Worm (Caenorhabditis elegans) whole organism, L1 larva: ENCODE results near the gene eel-1.

Experiments used
- C04F5.9 ChIP-seq: sonication (generic microtip); optimal IDR thresholded peaks from 2 replicates; lab custom pipeline; 2016; ENCODE audit warnings: missing genetic modification characterization, missing compliant biosample characterization
- C16A3.4 ChIP-seq: fragments of 150-350 bp; optimal IDR thresholded peaks from 2 replicates; lab custom pipeline; 2014; ENCODE audit warnings: missing biosample characterization, missing genetic modification characterization
- F16B12.6 ChIP-seq: fragments of 150-350 bp; optimal IDR thresholded peaks from 2 replicates; lab custom pipeline; 2014; ENCODE audit warnings: missing biosample characterization, missing genetic modification characterization
- aha-1 ChIP-seq: fragments of 150-350 bp; optimal IDR thresholded peaks from 2 replicates; lab custom pipeline; 2014; ENCODE audit warnings: missing biosample characterization, missing genetic modification characterization
- ceh-63 ChIP-seq: fragments of 200-800 bp; sonication (Bioruptor generic); optimal IDR thresholded peaks from 2 replicates; lab custom pipeline; 2018; ENCODE audit warnings: mild to moderate bottlenecking, missing genetic modification characterization, missing compliant biosample characterization
- ceh-8 ChIP-seq: fragments of 200-800 bp; sonication (Bioruptor generic); optimal IDR thresholded peaks from 2 replicates; lab custom pipeline; 2018; ENCODE audit warnings: mild to moderate bottlenecking, missing genetic modification characterization, moderate library complexity, missing compliant biosample characterization
- ceh-82 ChIP-seq, 3 experiments: fragments of 150-350 bp in 1 of 3; sonication (generic microtip) in 2 of 3; optimal IDR thresholded peaks; 2 replicates each; lab custom pipeline; 2014 to 2017; ENCODE audit warnings: missing biosample characterization in 3 of 3, missing genetic modification characterization in 3 of 3
- ceh-88 ChIP-seq: fragments of 200-800 bp; sonication (Bioruptor generic); IDR thresholded peaks from 2 replicates; pipeline ENCODE4 v1.3.6; 2022; ENCODE audit warnings: missing genetic modification characterization, missing compliant biosample characterization
- dpl-1 ChIP-seq, 3 experiments: fragments of 150-350 bp in 2 of 3; sonication (generic microtip) in 1 of 3; optimal IDR thresholded peaks; 2 replicates each; lab custom pipeline; 2014 to 2017; ENCODE audit warnings: missing biosample characterization in 3 of 3, missing genetic modification characterization in 3 of 3, missing genetic modification reagents in 3 of 3
- dsc-1 ChIP-seq: sonication (generic microtip); optimal IDR thresholded peaks from 2 replicates; lab custom pipeline; 2016; ENCODE audit warnings: mild to moderate bottlenecking, missing genetic modification characterization, missing compliant biosample characterization
- efl-1 ChIP-seq, 4 experiments: fragments of 150-350 bp; optimal IDR thresholded peaks in 3 of 4; peaks in 1 of 4; 1 replicate in 1 of 4; 2 replicates in 3 of 4; lab custom pipeline; 2014; ENCODE audit warnings: missing biosample characterization in 2 of 4, missing genetic modification characterization in 2 of 4, missing genetic modification reagents in 2 of 4
- efl-3 ChIP-seq: fragments of 200-800 bp; sonication (Bioruptor generic); optimal IDR thresholded peaks from 2 replicates; lab custom pipeline; 2018; ENCODE audit warnings: mild to moderate bottlenecking, missing genetic modification characterization, missing compliant biosample characterization
- egl-13 ChIP-seq: sonication (generic microtip); optimal IDR thresholded peaks from 2 replicates; lab custom pipeline; 2016; ENCODE audit warnings: missing genotype, missing genetic modification reagents, missing genetic modification characterization, missing compliant biosample characterization
- egl-27 ChIP-seq, 2 experiments: fragments of 150-350 bp in 1 of 2; sonication (generic microtip); optimal IDR thresholded peaks; 3 replicates each; lab custom pipeline; 2017 to 2018; ENCODE audit warnings: missing biosample characterization in 2 of 2, missing genetic modification characterization in 2 of 2, missing genetic modification reagents in 2 of 2
- elt-3 ChIP-seq, 6 experiments: fragments of 150-350 bp in 1 of 6; sonication (generic microtip); optimal IDR thresholded peaks; 2 replicates each; lab custom pipeline; 2017 to 2018; ENCODE audit warnings: missing biosample characterization in 6 of 6, missing genetic modification characterization in 6 of 6, inconsistent platforms in 1 of 6
- ets-5 ChIP-seq: fragments of 200-800 bp; sonication (Bioruptor generic); IDR thresholded peaks from 2 replicates; pipeline ENCODE4 v1.3.6; 2022; ENCODE audit warnings: missing genetic modification characterization, missing compliant biosample characterization
- fkh-10 ChIP-seq: sonication (generic microtip); optimal IDR thresholded peaks from 2 replicates; lab custom pipeline; 2017; ENCODE audit warnings: missing biosample characterization, missing genetic modification reagents, missing genetic modification characterization
- fkh-8 ChIP-seq: sonication (generic microtip); optimal IDR thresholded peaks from 2 replicates; lab custom pipeline; 2016; ENCODE audit warnings: mild to moderate bottlenecking, missing genetic modification characterization, missing compliant biosample characterization
- hlh-4 ChIP-seq: sonication (generic microtip); optimal IDR thresholded peaks from 2 replicates; lab custom pipeline; 2016; ENCODE audit warnings: mild to moderate bottlenecking, missing genetic modification characterization, missing compliant biosample characterization
- hpl-2 ChIP-seq: fragments of 150-350 bp; optimal IDR thresholded peaks from 2 replicates; lab custom pipeline; 2014; ENCODE audit warnings: missing biosample characterization, missing genetic modification reagents, missing genetic modification characterization
- irx-1 ChIP-seq: sonication (generic microtip); optimal IDR thresholded peaks from 2 replicates; lab custom pipeline; 2016; ENCODE audit warnings: missing genetic modification characterization, missing compliant biosample characterization
- jun-1 ChIP-seq: fragments of 150-350 bp; optimal IDR thresholded peaks from 2 replicates; lab custom pipeline; 2014; ENCODE audit warnings: missing biosample characterization, missing genetic modification reagents, missing genetic modification characterization
- lin-13 ChIP-seq: fragments of 150-350 bp; optimal IDR thresholded peaks from 2 replicates; lab custom pipeline; 2014; ENCODE audit warnings: missing biosample characterization, missing genetic modification reagents, missing genetic modification characterization
- lin-14 ChIP-seq: fragments of 200-800 bp; sonication (Bioruptor generic); optimal IDR thresholded peaks from 2 replicates; lab custom pipeline; 2018; ENCODE audit warnings: mild to moderate bottlenecking, missing genetic modification characterization, moderate library complexity, missing compliant biosample characterization
- lin-15B ChIP-seq: fragments of 150-350 bp; sonication (generic microtip); optimal IDR thresholded peaks from 3 replicates; lab custom pipeline; 2014; ENCODE audit warnings: missing biosample characterization, missing genetic modification characterization
- lin-35 ChIP-seq, 2 experiments: fragments of 150-350 bp; optimal IDR thresholded peaks; 2 replicates each; lab custom pipeline; 2014; ENCODE audit warnings: missing biosample characterization in 2 of 2, missing genetic modification characterization in 2 of 2, missing genetic modification reagents in 2 of 2
- lin-39 ChIP-seq: fragments of 150-350 bp; optimal IDR thresholded peaks from 2 replicates; lab custom pipeline; 2014; ENCODE audit warnings: missing biosample characterization, missing genetic modification reagents, missing genetic modification characterization
- lir-3 ChIP-seq: sonication (generic microtip); optimal IDR thresholded peaks from 2 replicates; lab custom pipeline; 2016; ENCODE audit warnings: mild to moderate bottlenecking, missing genetic modification characterization, moderate library complexity, missing compliant biosample characterization; ENCODE audit not compliant: poor library complexity
- lsy-2 ChIP-seq, 2 experiments: fragments of 150-350 bp; optimal IDR thresholded peaks; 2 replicates each; lab custom pipeline; 2014; ENCODE audit warnings: missing biosample characterization in 2 of 2, missing genetic modification characterization in 2 of 2
- mdl-1 ChIP-seq, 2 experiments: fragments of 150-350 bp; optimal IDR thresholded peaks; 2 replicates each; lab custom pipeline; 2014 to 2017; ENCODE audit warnings: missing biosample characterization in 2 of 2, missing genetic modification characterization in 2 of 2, inconsistent platforms in 1 of 2
- mef-2 ChIP-seq: fragments of 150-350 bp; optimal IDR thresholded peaks from 2 replicates; lab custom pipeline; 2014; ENCODE audit warnings: missing biosample characterization, missing genetic modification characterization
- mep-1 ChIP-seq: fragments of 150-350 bp; optimal IDR thresholded peaks from 2 replicates; lab custom pipeline; 2014; ENCODE audit warnings: missing biosample characterization, missing genetic modification characterization
- nhr-11 ChIP-seq: fragments of 150-350 bp; optimal IDR thresholded peaks from 2 replicates; lab custom pipeline; 2014; ENCODE audit warnings: missing biosample characterization, missing genetic modification characterization
- nhr-12 ChIP-seq: sonication (generic microtip); optimal IDR thresholded peaks from 2 replicates; lab custom pipeline; 2017; ENCODE audit warnings: missing biosample characterization, missing genetic modification characterization
- nhr-20 ChIP-seq: sonication (generic microtip); optimal IDR thresholded peaks from 2 replicates; lab custom pipeline; 2016; ENCODE audit warnings: mild to moderate bottlenecking, missing genetic modification characterization, missing compliant biosample characterization
- nhr-47 ChIP-seq: sonication (generic microtip); optimal IDR thresholded peaks from 2 replicates; lab custom pipeline; 2016; ENCODE audit warnings: mild to moderate bottlenecking, missing genetic modification characterization, moderate library complexity, missing compliant biosample characterization
- nhr-71 ChIP-seq: sonication (generic microtip); optimal IDR thresholded peaks from 2 replicates; lab custom pipeline; 2016; ENCODE audit warnings: mild to moderate bottlenecking, missing genetic modification characterization, moderate library complexity, missing compliant biosample characterization
- nhr-76 ChIP-seq: sonication (generic microtip); optimal IDR thresholded peaks from 2 replicates; lab custom pipeline; 2017; ENCODE audit warnings: missing biosample characterization, missing genetic modification characterization
- nhr-90 ChIP-seq: sonication (generic microtip); optimal IDR thresholded peaks from 2 replicates; lab custom pipeline; 2016; ENCODE audit warnings: mild to moderate bottlenecking, missing genetic modification characterization, missing compliant biosample characterization; ENCODE audit not compliant: poor library complexity
- rnt-1 ChIP-seq: sonication (generic microtip); optimal IDR thresholded peaks from 2 replicates; lab custom pipeline; 2016; ENCODE audit warnings: mild to moderate bottlenecking, missing genetic modification characterization, moderate library complexity, missing compliant biosample characterization
- snpc-4 ChIP-seq: fragments of 150-350 bp; optimal IDR thresholded peaks from 2 replicates; lab custom pipeline; 2014; ENCODE audit warnings: missing biosample characterization, missing genetic modification characterization
- snu-23 ChIP-seq: sonication (generic microtip); optimal IDR thresholded peaks from 2 replicates; lab custom pipeline; 2016; ENCODE audit warnings: missing genetic modification characterization, missing compliant biosample characterization
- sox-4 ChIP-seq: sonication (generic microtip); optimal IDR thresholded peaks from 2 replicates; lab custom pipeline; 2016; ENCODE audit warnings: missing genetic modification characterization, missing compliant biosample characterization
- sptf-1 ChIP-seq: fragments of 150-350 bp; optimal IDR thresholded peaks from 2 replicates; lab custom pipeline; 2014; ENCODE audit warnings: missing biosample characterization, missing genetic modification characterization
- sup-37 ChIP-seq: fragments of 200-800 bp; sonication (Bioruptor generic); optimal IDR thresholded peaks from 2 replicates; lab custom pipeline; 2018; ENCODE audit warnings: mild to moderate bottlenecking, missing genetic modification characterization, missing compliant biosample characterization
- swsn-7 ChIP-seq: sonication (generic microtip); optimal IDR thresholded peaks from 2 replicates; lab custom pipeline; 2016; ENCODE audit warnings: missing genetic modification characterization, missing compliant biosample characterization
- unc-130 ChIP-seq: fragments of 150-350 bp; optimal IDR thresholded peaks from 2 replicates; lab custom pipeline; 2017; ENCODE audit warnings: missing biosample characterization, missing genetic modification characterization, inconsistent platforms
- unc-62 ChIP-seq: fragments of 150-350 bp; optimal IDR thresholded peaks from 2 replicates; lab custom pipeline; 2014; ENCODE audit warnings: missing biosample characterization, missing genetic modification reagents, missing genetic modification characterization
- unc-86 ChIP-seq: sonication (generic microtip); optimal IDR thresholded peaks from 2 replicates; lab custom pipeline; 2016; ENCODE audit warnings: missing genetic modification characterization, missing compliant biosample characterization
- vab-15 ChIP-seq: sonication (generic microtip); optimal IDR thresholded peaks from 2 replicates; lab custom pipeline; 2017; ENCODE audit warnings: missing genotype, mild to moderate bottlenecking, missing genetic modification characterization, missing compliant biosample characterization
- xbp-1 ChIP-seq: sonication (generic microtip); optimal IDR thresholded peaks from 2 replicates; lab custom pipeline; 2016; ENCODE audit warnings: missing genetic modification characterization, missing compliant biosample characterization
- zag-1 ChIP-seq: fragments of 150-350 bp; optimal IDR thresholded peaks from 2 replicates; lab custom pipeline; 2014; ENCODE audit warnings: missing biosample characterization, missing genetic modification characterization

eel-1 gene

ce11 chrIV:2998597-2999161 lies 51.2 kb downstream of the eel-1 start (continued):
- TF ChIP-seq efl-3 (GFP tag; lab: Kevin White, UChicago) (peak; percentile 15), ceh-8 (peak; percentile 64), C04F5.9 (no peak), irx-1 (tag; lab: Kevin White, UChicago) (no peak), hpl-2 (GFP tag; lab: Kevin White, UChicago) (no peak), ceh-82 (tag; optimal IDR thresholded peaks at IDR 0.05; lab: Kevin White, UChicago) (peak in 2 of 3 experiments; percentile 2 to 83), lin-14 (GFP tag; lab: Kevin White, UChicago) (peak; percentile 91), fkh-8 (tag; lab: Kevin White, UChicago) (peak; percentile 69), elt-3 (tag; optimal IDR thresholded peaks at IDR 0.05; lab: Kevin White, UChicago) (no peak), mep-1 (no peak), zag-1 (tag; lab: Kevin White, UChicago) (no peak), swsn-7 (tag; lab: Kevin White, UChicago) (peak; percentile 58), vab-15 (tag; lab: Kevin White, UChicago) (no peak), sox-4 (tag; lab: Kevin White, UChicago) (no peak), efl-1 (optimal IDR thresholded peaks at IDR 0.05; lab: Kevin White, UChicago) (peak in 1 of 2 experiments; percentile 30), efl-1 (GFP tag; optimal IDR thresholded peaks at IDR 0.05 in 1 of 2; lab: Kevin White, UChicago) (peak in 1 of 2 experiments; percentile 73), lin-13 (GFP tag; lab: Kevin White, UChicago) (no peak), nhr-47 (peak; percentile 55), lin-15B (no peak), jun-1 (tag; lab: Kevin White, UChicago) (peak; percentile 37), nhr-90 (tag; lab: Kevin White, UChicago) (no peak), xbp-1 (tag; lab: Kevin White, UChicago) (peak; percentile 39), lin-35 (GFP tag; optimal IDR thresholded peaks at IDR 0.05; lab: Kevin White, UChicago) (peak in 1 of 2 experiments; percentile 2), dsc-1 (no peak), ets-5 (GFP tag; lab: Robert Waterston, UW) (no peak), sptf-1 (tag; lab: Kevin White, UChicago) (no peak), mdl-1 (tag; optimal IDR thresholded peaks at IDR 0.05; lab: Kevin White, UChicago) (no peak), hlh-4 (tag; lab: Kevin White, UChicago) (no peak), ceh-88 (GFP tag; lab: Robert Waterston, UW) (0 out of 2 replicates have a peak, but pooled peaks have one; percentile 34), rnt-1 (tag; lab: Kevin White, UChicago) (peak; percentile 32), unc-86 (tag; lab: Kevin White, UChicago) (peak; percentile 70), egl-13 (tag; lab: Kevin White, UChicago) (peak; percentile 3), lsy-2 (tag; optimal IDR thresholded peaks at IDR 0.05; lab: Kevin White, UChicago) (peak in 1 of 2 experiments; percentile 32), nhr-20 (tag; lab: Kevin White, UChicago) (peak; percentile 30), lir-3 (tag; lab: Kevin White, UChicago) (no peak), nhr-12 (tag; lab: Kevin White, UChicago) (no peak), nhr-76 (no peak), egl-27 (tag; optimal IDR thresholded peaks at IDR 0.05; lab: Kevin White, UChicago) (no peak), nhr-11 (no peak), C16A3.4 (tag; lab: Kevin White, UChicago) (no peak), fkh-10 (peak; percentile 28), snpc-4 (tag; lab: Kevin White, UChicago) (no peak), mef-2 (no peak), aha-1 (tag; lab: Kevin White, UChicago) (no peak), snu-23 (GFP tag; lab: Kevin White, UChicago) (peak; percentile 52), sup-37 (no peak), unc-62 (GFP tag; lab: Kevin White, UChicago) (no peak), unc-130 (tag; lab: Kevin White, UChicago) (no peak), lin-39 (no peak), dpl-1 (GFP tag; optimal IDR thresholded peaks at IDR 0.05; lab: Kevin White, UChicago) (no peak), ceh-63 (no peak), nhr-71 (tag; lab: Kevin White, UChicago) (peak; percentile 70), F16B12.6 (tag; lab: Kevin White, UChicago) (no peak)
